Fruit fly (Drosophila melanogaster): ENCODE results near the gene her.

DNA sequence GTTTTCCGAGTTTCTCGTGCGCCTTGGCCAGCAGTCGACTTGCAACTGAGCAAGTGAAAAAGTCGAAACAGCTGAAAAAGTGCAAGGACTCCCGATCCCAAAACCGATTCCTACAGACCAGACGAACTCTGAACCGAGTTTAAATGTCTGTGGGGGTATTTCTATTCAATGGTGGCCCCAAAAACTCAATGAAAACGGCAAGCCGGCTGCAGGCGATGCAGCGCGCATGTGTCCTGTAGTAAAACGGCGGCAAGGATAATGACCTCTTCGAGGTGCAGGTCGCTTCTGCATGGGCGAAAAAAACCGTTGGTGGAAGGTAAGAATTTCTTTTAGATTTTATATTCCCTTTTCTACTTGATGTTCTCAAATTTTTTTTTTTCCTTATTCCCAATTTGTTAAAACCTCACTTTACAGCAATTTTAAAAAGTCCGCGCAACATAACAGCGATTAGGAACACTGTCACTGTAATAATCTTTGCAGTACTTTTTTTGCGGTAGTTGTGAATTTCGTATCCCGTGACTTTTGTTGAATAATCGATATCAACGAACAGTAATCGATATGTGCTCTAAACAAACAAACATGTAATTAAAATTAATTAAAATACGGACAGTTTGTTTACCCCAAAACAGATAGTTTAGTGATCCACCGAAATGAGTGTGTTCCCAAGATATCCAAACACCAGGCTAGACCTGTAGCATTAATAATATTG, at the start of gene her, which contains the start of gene Trpgamma:
- TF ChIP-seq CG8478 (optimal IDR thresholded peaks at IDR 0.05) (no peak), CTCF (optimal IDR thresholded peaks at IDR 0.05) (peak in 1 of 2 experiments; percentile 10)

All from S2 (cell line).